Fruit fly (Drosophila melanogaster): ENCODE results near the gene CG42638.

DNA sequence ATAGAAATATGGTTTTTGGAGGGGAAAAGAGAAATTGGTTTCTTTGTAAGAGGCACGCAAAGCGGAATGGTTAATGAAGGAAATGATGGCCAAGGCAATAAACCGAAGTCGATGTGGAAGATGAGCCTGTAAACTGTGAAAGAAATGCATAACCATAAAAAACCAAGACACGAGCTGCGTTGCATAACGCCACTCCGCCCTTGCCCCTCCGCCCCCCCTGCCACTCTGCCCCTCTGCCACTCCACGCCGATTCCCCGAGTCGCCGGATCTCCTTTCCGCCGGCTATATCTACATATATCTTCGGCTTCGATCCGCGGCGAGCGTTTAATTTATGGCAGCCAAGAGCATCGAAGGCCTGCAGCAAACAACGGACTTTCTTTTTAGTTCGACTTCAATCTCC is 50.9 kb downstream of the CG42638 start:
- TF ChIP-seq bab1 (GFP tag; optimal IDR thresholded peaks at IDR 0.05) = no peak
- no peak for TF ChIP-seq kay (GFP tag; ENCODE audit: borderline replicate concordance)
- no peak for TF ChIP-seq CG33017 (tag; optimal IDR thresholded peaks at IDR 0.05)
